Fruit fly (Drosophila melanogaster) whole organism, embryonic: ENCODE measurements around the gene CG8892.

Experiments used
- Adf1 ChIP-seq: fragments of 200-800 bp; sonication (Bioruptor generic); IDR thresholded peaks from 2 replicates; pipeline ENCODE4 v1.3.6; 2022; ENCODE audit warnings: missing biosample characterization, missing genetic modification characterization
- CG10366 ChIP-seq: fragments of 200-800 bp; sonication (Bioruptor generic); IDR thresholded peaks from 2 replicates; pipeline ENCODE4 v1.3.6; 2022; ENCODE audit warnings: missing biosample characterization, missing genetic modification characterization
- CG11695 ChIP-seq: fragments of 200-800 bp; sonication (Bioruptor generic); IDR thresholded peaks from 3 replicates; pipeline ENCODE4 v1.3.6; 2022; ENCODE audit warnings: missing biosample characterization, missing genetic modification characterization
- CG13287 ChIP-seq: fragments of 200-800 bp; sonication (Bioruptor generic); IDR thresholded peaks from 2 replicates; pipeline ENCODE4 v1.3.6; 2022; ENCODE audit warnings: missing biosample characterization, missing genetic modification characterization; ENCODE audit not compliant: partially characterized antibody
- CG14710 ChIP-seq: fragments of 200-800 bp; sonication (Bioruptor generic); optimal IDR thresholded peaks from 3 replicates; lab custom pipeline; 2019; ENCODE audit warnings: missing biosample characterization, mild to moderate bottlenecking, missing genetic modification characterization, moderate library complexity
- CG14860 ChIP-seq: fragments of 200-800 bp; sonication (Bioruptor generic); IDR thresholded peaks from 3 replicates; pipeline ENCODE4 v1.3.6; 2022; ENCODE audit warnings: missing biosample characterization, missing genetic modification characterization; ENCODE audit not compliant: partially characterized antibody
- CG1832 ChIP-seq: fragments of 200-800 bp; sonication (Bioruptor generic); optimal IDR thresholded peaks from 2 replicates; lab custom pipeline; 2017; ENCODE audit warnings: missing biosample characterization, mild to moderate bottlenecking, missing genetic modification characterization, inconsistent platforms
- CG18764 ChIP-seq: fragments of 200-800 bp; sonication (Bioruptor generic); optimal IDR thresholded peaks from 3 replicates; lab custom pipeline; 2016; ENCODE audit warnings: missing biosample characterization, missing genetic modification characterization
- CG30403 ChIP-seq: fragments of 200-800 bp; sonication (Bioruptor generic); optimal IDR thresholded peaks from 3 replicates; lab custom pipeline; 2016; ENCODE audit warnings: missing biosample characterization, missing genetic modification characterization
- CG3163 ChIP-seq: fragments of 200-800 bp; sonication (Bioruptor generic); optimal IDR thresholded peaks from 3 replicates; lab custom pipeline; 2016; ENCODE audit warnings: missing biosample characterization, missing genetic modification characterization
- CG32532 ChIP-seq: fragments of 200-800 bp; sonication (Bioruptor generic); IDR thresholded peaks from 2 replicates; pipeline ENCODE4 v1.3.6; 2022; ENCODE audit warnings: missing biosample characterization, missing genetic modification characterization
- CG3726 ChIP-seq: fragments of 200-800 bp; sonication (Bioruptor generic); IDR thresholded peaks from 3 replicates; pipeline ENCODE4, ENCODE4 v1.3.6; 2022; ENCODE audit warnings: missing biosample characterization, missing genetic modification characterization
- CG3995 ChIP-seq: fragments of 200-800 bp; sonication (Bioruptor generic); optimal IDR thresholded peaks from 3 replicates; lab custom pipeline; 2016; ENCODE audit warnings: missing biosample characterization, missing genetic modification characterization
- CG42726 ChIP-seq: fragments of 200-800 bp; sonication (Bioruptor generic); IDR thresholded peaks from 2 replicates; pipeline ENCODE4 v1.3.6; 2022; ENCODE audit warnings: missing biosample characterization, missing genetic modification characterization; ENCODE audit not compliant: partially characterized antibody
- CG4707 ChIP-seq: fragments of 200-800 bp; sonication (Bioruptor generic); optimal IDR thresholded peaks from 2 replicates; lab custom pipeline; 2018; ENCODE audit warnings: missing biosample characterization, mild to moderate bottlenecking, missing genetic modification characterization, moderate library complexity
- CG7357 ChIP-seq: fragments of 200-800 bp; sonication (Bioruptor generic); IDR thresholded peaks from 3 replicates; pipeline ENCODE4 v1.3.6; 2022; ENCODE audit warnings: missing biosample characterization, missing genetic modification characterization
- CG7928 ChIP-seq: fragments of 200-800 bp; sonication (Bioruptor generic); optimal IDR thresholded peaks from 2 replicates; lab custom pipeline; 2017; ENCODE audit warnings: missing biosample characterization, mild to moderate bottlenecking, missing genetic modification characterization
- CG7963 ChIP-seq: fragments of 200-800 bp; sonication (Bioruptor generic); IDR thresholded peaks from 3 replicates; pipeline ENCODE4 v1.3.6; 2022; ENCODE audit warnings: missing biosample characterization, missing genetic modification characterization; ENCODE audit not compliant: partially characterized antibody
- CTCF ChIP-seq: fragments of 200-800 bp; sonication (Bioruptor generic); optimal IDR thresholded peaks from 2 replicates; lab custom pipeline; 2017; ENCODE audit warnings: missing biosample characterization, mild to moderate bottlenecking, missing genetic modification characterization, moderate library complexity
- Dll ChIP-seq: fragments of 200-800 bp; sonication (Bioruptor generic); IDR thresholded peaks from 4 replicates; pipeline ENCODE4 v1.3.6; 2022; ENCODE audit warnings: missing biosample characterization, missing genetic modification characterization; ENCODE audit not compliant: partially characterized antibody
- Dp ChIP-seq: fragments of 200-800 bp; sonication (Bioruptor generic); optimal IDR thresholded peaks from 2 replicates; lab custom pipeline; 2018; ENCODE audit warnings: missing biosample characterization, mild to moderate bottlenecking, missing genetic modification characterization, moderate library complexity
- HHEX ChIP-seq: fragments of 200-800 bp; sonication (Bioruptor generic); optimal IDR thresholded peaks from 3 replicates; lab custom pipeline; 2017; ENCODE audit warnings: missing biosample characterization, mild to moderate bottlenecking, missing genetic modification characterization, missing genetic modification reagents
- HLH54F ChIP-seq: fragments of 200-800 bp; sonication (Bioruptor generic); optimal IDR thresholded peaks from 3 replicates; lab custom pipeline; 2016; ENCODE audit warnings: missing biosample characterization, missing genetic modification characterization
- Hr51 ChIP-seq, 2 experiments: fragments of 200-800 bp; sonication (Bioruptor generic); optimal IDR thresholded peaks; 2 replicates in 1 of 2; 3 replicates in 1 of 2; lab custom pipeline; 2016 to 2018; ENCODE audit warnings: missing biosample characterization in 2 of 2, missing genetic modification characterization in 2 of 2, mild to moderate bottlenecking in 1 of 2, moderate library complexity in 1 of 2
- Mad ChIP-seq: fragments of 200-800 bp; sonication (Bioruptor generic); optimal IDR thresholded peaks from 2 replicates; lab custom pipeline; 2016; ENCODE audit warnings: missing biosample characterization, missing genetic modification characterization
- NFAT ChIP-seq: fragments of 200-800 bp; sonication (Bioruptor generic); IDR thresholded peaks from 2 replicates; pipeline ENCODE4 v1.3.6; 2022; ENCODE audit warnings: missing biosample characterization, missing genetic modification characterization
- Nf-YB ChIP-seq: fragments of 200-800 bp; sonication (Bioruptor generic); optimal IDR thresholded peaks from 3 replicates; lab custom pipeline; 2019; ENCODE audit warnings: missing biosample characterization, mild to moderate bottlenecking, missing genetic modification characterization, moderate library complexity
- PHDP ChIP-seq: fragments of 200-800 bp; sonication (Bioruptor generic); optimal IDR thresholded peaks from 3 replicates; lab custom pipeline; 2018; ENCODE audit warnings: missing biosample characterization, mild to moderate bottlenecking, missing genetic modification characterization, moderate library complexity
- Ravus ChIP-seq: fragments of 200-800 bp; sonication (Bioruptor generic); IDR thresholded peaks from 2 replicates; pipeline ENCODE4 v1.3.6; 2022; ENCODE audit warnings: missing biosample characterization, missing genetic modification characterization
- Sox100B ChIP-seq: fragments of 200-800 bp; sonication (Bioruptor generic); optimal IDR thresholded peaks from 3 replicates; lab custom pipeline; 2018; ENCODE audit warnings: missing biosample characterization, mild to moderate bottlenecking, missing genetic modification characterization
- Ssrp ChIP-seq: fragments of 200-800 bp; sonication (Bioruptor generic); optimal IDR thresholded peaks from 2 replicates; lab custom pipeline; 2018; ENCODE audit warnings: missing biosample characterization, mild to moderate bottlenecking, missing genetic modification characterization, moderate library complexity
- ab ChIP-seq: fragments of 200-800 bp; sonication (Bioruptor generic); optimal IDR thresholded peaks from 2 replicates; lab custom pipeline; 2016; ENCODE audit warnings: missing biosample characterization, missing genetic modification characterization
- abd-A ChIP-seq: fragments of 200-800 bp; sonication (Bioruptor generic); optimal IDR thresholded peaks from 3 replicates; lab custom pipeline; 2019; ENCODE audit warnings: missing biosample characterization, mild to moderate bottlenecking, missing genetic modification characterization, moderate library complexity
- chinmo ChIP-seq: fragments of 200-800 bp; sonication (Bioruptor generic); IDR thresholded peaks from 4 replicates; pipeline ENCODE4 v1.3.6; 2022; ENCODE audit warnings: missing biosample characterization, missing genetic modification characterization; ENCODE audit not compliant: partially characterized antibody
- ci ChIP-seq: fragments of 200-800 bp; sonication (Bioruptor generic); IDR thresholded peaks from 3 replicates; pipeline ENCODE4 v1.3.6; 2022; ENCODE audit warnings: missing biosample characterization, missing genetic modification characterization
- fu2 ChIP-seq: fragments of 200-800 bp; sonication (Bioruptor generic); optimal IDR thresholded peaks from 2 replicates; lab custom pipeline; 2016; ENCODE audit warnings: missing biosample characterization, missing genetic modification characterization
- gce ChIP-seq: fragments of 200-800 bp; sonication (Bioruptor generic); IDR thresholded peaks from 3 replicates; pipeline ENCODE4 v1.3.6; 2022; ENCODE audit warnings: missing biosample characterization, missing genetic modification characterization
- h ChIP-seq: fragments of >200 bp; optimal IDR thresholded peaks from 2 replicates; lab custom pipeline; 2017
- insv ChIP-seq, 2 experiments: fragments of 200-800 bp; sonication (Bioruptor generic); optimal IDR thresholded peaks; 3 replicates each; lab custom pipeline; 2016 to 2018; ENCODE audit warnings: missing biosample characterization in 2 of 2, missing genetic modification characterization in 2 of 2
- lab ChIP-seq: fragments of 200-800 bp; sonication (Bioruptor generic); optimal IDR thresholded peaks from 3 replicates; lab custom pipeline; 2017; ENCODE audit warnings: missing biosample characterization, missing genetic modification characterization, mild to moderate bottlenecking, moderate library complexity, missing genetic modification reagents
- oc ChIP-seq: fragments of 200-800 bp; sonication (Bioruptor generic); optimal IDR thresholded peaks from 2 replicates; lab custom pipeline; 2018; ENCODE audit warnings: missing biosample characterization, mild to moderate bottlenecking, missing genetic modification characterization, moderate library complexity
- sc ChIP-seq, 3 experiments: fragments of >200 bp in 2 of 3; fragments of 200-800 bp in 1 of 3; sonication (Bioruptor generic) in 1 of 3; optimal IDR thresholded peaks; 2 replicates in 2 of 3; 3 replicates in 1 of 3; lab custom pipeline; 2017; ENCODE audit warnings: mild to moderate bottlenecking in 1 of 3, missing biosample characterization in 1 of 3, missing genetic modification characterization in 1 of 3, missing genetic modification reagents in 1 of 3
- sima ChIP-seq: fragments of 200-800 bp; sonication (Bioruptor generic); optimal IDR thresholded peaks from 2 replicates; lab custom pipeline; 2016; ENCODE audit warnings: missing biosample characterization, missing genetic modification characterization
- slbo ChIP-seq: fragments of 200-800 bp; sonication (Bioruptor generic); IDR thresholded peaks from 2 replicates; pipeline ENCODE4 v1.3.6; 2022; ENCODE audit warnings: missing biosample characterization, missing genetic modification characterization
- ssp ChIP-seq: fragments of 200-800 bp; sonication (Bioruptor generic); IDR thresholded peaks from 2 replicates; pipeline ENCODE4 v1.3.6; 2022; ENCODE audit warnings: missing biosample characterization, missing genetic modification characterization
- tin ChIP-seq: fragments of 200-800 bp; sonication (Bioruptor generic); optimal IDR thresholded peaks from 3 replicates; lab custom pipeline; 2016; ENCODE audit warnings: missing biosample characterization, missing genetic modification characterization
- wek ChIP-seq: fragments of 200-800 bp; sonication (Bioruptor generic); optimal IDR thresholded peaks from 3 replicates; lab custom pipeline; 2018; ENCODE audit warnings: missing biosample characterization, mild to moderate bottlenecking, missing genetic modification characterization, moderate library complexity
- wor ChIP-seq: fragments of 200-800 bp; sonication (Bioruptor generic); IDR thresholded peaks from 2 replicates; pipeline ENCODE4 v1.3.6; 2022; ENCODE audit warnings: missing biosample characterization, missing genetic modification characterization
- yki ChIP-seq: fragments of >200 bp; optimal IDR thresholded peaks from 3 replicates; lab custom pipeline; 2018

Gene CG8892

DNA sequence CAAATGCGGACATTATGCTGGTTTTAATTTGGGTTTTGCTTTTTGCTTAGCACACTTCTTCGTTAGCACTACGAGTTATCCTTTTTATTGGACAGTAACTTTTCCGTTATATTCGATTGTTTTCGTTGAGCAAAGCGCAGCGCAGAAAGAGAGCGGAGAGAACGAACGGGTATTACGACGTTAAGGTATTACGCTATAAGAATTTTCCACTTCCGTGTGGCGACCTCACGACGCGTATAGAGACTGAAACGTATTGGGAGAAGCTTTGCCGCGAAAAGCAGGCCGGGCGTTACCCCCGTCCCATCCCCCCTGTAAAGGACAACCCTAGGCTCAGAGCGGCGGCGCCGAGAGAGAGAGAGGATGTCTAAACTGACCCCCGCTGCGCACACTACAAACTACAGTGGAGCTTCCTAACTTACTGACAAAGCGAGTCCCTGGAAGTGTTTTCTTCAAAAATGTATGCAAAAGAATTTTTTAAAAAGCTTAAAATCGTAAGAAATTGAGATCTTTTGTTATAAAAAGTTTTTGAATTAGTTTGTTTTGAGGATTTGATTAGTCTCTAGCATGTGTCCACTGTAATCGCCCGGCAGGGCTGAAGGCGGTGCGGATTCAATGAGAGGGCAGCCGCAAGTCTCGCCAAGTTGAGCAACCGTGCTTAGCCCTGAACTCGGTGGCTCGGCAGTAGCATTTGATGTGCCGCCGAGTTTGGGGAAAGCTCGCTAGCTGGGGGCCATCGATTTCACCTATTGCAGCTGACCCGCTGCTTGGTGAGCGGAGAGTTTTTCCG lies 23.5 kb upstream of the CG8892 start (continued):
- TF ChIP-seq abd-A (tag; lab: Kevin White, UChicago) (peak; percentile 77), NFAT (GFP tag; lab: Robert Waterston, UW) (peak; percentile 92), h (lab: Kevin White, UChicago) (no peak), ci (GFP tag; lab: Robert Waterston, UW) (peak; percentile 97), wor (peak; percentile 90), slbo (GFP tag; lab: Robert Waterston, UW) (peak; percentile 98), lab (GFP tag; lab: Kevin White, UChicago) (peak; percentile 99), yki (no peak), CG7928 (GFP tag; lab: Kevin White, UChicago) (peak; percentile 80), Dp (GFP tag; lab: Kevin White, UChicago) (no peak), CG30403 (GFP tag; lab: Kevin White, UChicago) (peak; percentile 95), Ssrp (peak; percentile 89), HLH54F (GFP tag; lab: Kevin White, UChicago) (peak; percentile 95), Sox100B (GFP tag; lab: Kevin White, UChicago) (peak; percentile 87), CG32532 (peak; percentile 97), ssp (GFP tag; lab: Robert Waterston, UW) (peak; percentile 89), CG13287 (no peak), CG3995 (GFP tag; lab: Kevin White, UChicago) (peak; percentile 50), CG14860 (no peak), HHEX (peak; percentile 94), wek (GFP tag; lab: Kevin White, UChicago) (peak; percentile 44), Nf-YB (peak; percentile 75), Ravus (GFP tag; lab: Robert Waterston, UW) (peak; percentile 90), chinmo (no peak), CTCF (GFP tag; lab: Kevin White, UChicago) (peak; percentile 33), ab (GFP tag; lab: Kevin White, UChicago) (peak; percentile 85), CG18764 (GFP tag; lab: Kevin White, UChicago) (peak; percentile 84), sc (optimal IDR thresholded peaks at IDR 0.05; lab: Kevin White, UChicago) (no peak), sc (GFP tag; optimal IDR thresholded peaks at IDR 0.05; lab: Kevin White, UChicago) (peak; percentile 79), CG14710 (peak; percentile 84), CG11695 (GFP tag; lab: Robert Waterston, UW) (peak; percentile 96), CG1832 (GFP tag; lab: Kevin White, UChicago) (peak; percentile 30), gce (GFP tag; lab: Robert Waterston, UW) (peak; percentile 95), PHDP (tag; lab: Kevin White, UChicago) (peak; percentile 96), CG3163 (peak; percentile 78), fu2 (peak; percentile 95), tin (peak; percentile 97), Hr51 (GFP tag; optimal IDR thresholded peaks at IDR 0.05; lab: Kevin White, UChicago) (peak; percentile 92 to 93), Mad (GFP tag; lab: Kevin White, UChicago) (peak; percentile 90), Dll (GFP tag; lab: Robert Waterston, UW) (no peak), insv (GFP tag; optimal IDR thresholded peaks at IDR 0.05; lab: Kevin White, UChicago) (peak; percentile 9 to 58), CG7963 (GFP tag; lab: Robert Waterston, UW) (no peak), CG4707 (GFP tag; lab: Kevin White, UChicago) (peak; percentile 80), CG3726 (GFP tag; lab: Robert Waterston, UW) (peak; percentile 93), CG42726 (no peak), CG10366 (GFP tag; lab: Robert Waterston, UW) (peak; percentile 95), Adf1 (GFP tag; lab: Robert Waterston, UW) (peak; percentile 83), oc (tag; lab: Kevin White, UChicago) (peak; percentile 94), sima (GFP tag; lab: Kevin White, UChicago) (peak; percentile 87), CG7357 (GFP tag; lab: Robert Waterston, UW) (peak; percentile 87)
